Worm (Caenorhabditis elegans): ENCODE data around the gene fmil-1.

Gene fmil-1

ce11 chrIV:3668603-3669002, at the start of gene fmil-1:
Gene fmil-1, minus strand, starts transcription at chrIV:3668703.
- TF ChIP-seq ceh-18 (tag; optimal IDR thresholded peaks at IDR 0.05) = no peak
- TF ChIP-seq ceh-48 (tag; optimal IDR thresholded peaks at IDR 0.05) = no peak
- no peak for TF ChIP-seq ref-2 (tag; optimal IDR thresholded peaks at IDR 0.05)
- no peak for TF ChIP-seq ama-1 (optimal IDR thresholded peaks at IDR 0.05)
- TF ChIP-seq dmd-4 (tag; optimal IDR thresholded peaks at IDR 0.05; ENCODE audit: borderline replicate concordance) = no peak
- no peak for TF ChIP-seq tbx-2 (tag; optimal IDR thresholded peaks at IDR 0.05)
- TF ChIP-seq unc-86 (tag; optimal IDR thresholded peaks at IDR 0.05) = no peak
- TF ChIP-seq ttx-3 (tag; optimal IDR thresholded peaks at IDR 0.05) = no peak
- TF ChIP-seq ztf-16 (tag; optimal IDR thresholded peaks at IDR 0.05) = no peak
- TF ChIP-seq ceh-30 (tag; optimal IDR thresholded peaks at IDR 0.05) = no peak
- no peak for TF ChIP-seq pros-1 (tag; optimal IDR thresholded peaks at IDR 0.05)
- no peak for TF ChIP-seq ceh-2 (tag; optimal IDR thresholded peaks at IDR 0.05)
- TF ChIP-seq hlh-8 (tag; optimal IDR thresholded peaks at IDR 0.05) = no peak
- no peak for TF ChIP-seq ceh-14 (tag; optimal IDR thresholded peaks at IDR 0.05)
- no peak for TF ChIP-seq K02D7.2 (tag; optimal IDR thresholded peaks at IDR 0.05)
- no peak for TF ChIP-seq ceh-34 (tag; optimal IDR thresholded peaks at IDR 0.05)

ce11 chrIV:3710737-3711136, 42.2 kb upstream of the fmil-1 start:
- TF ChIP-seq mec-3 (tag; optimal IDR thresholded peaks at IDR 0.05; ENCODE audit: borderline replicate concordance) = no peak
- TF ChIP-seq hlh-15 (tag; optimal IDR thresholded peaks at IDR 0.05) = no peak
- no peak for TF ChIP-seq ceh-30 (tag; optimal IDR thresholded peaks at IDR 0.05)
- TF ChIP-seq ceh-9 (tag; optimal IDR thresholded peaks at IDR 0.05) = no peak
- no peak for TF ChIP-seq elt-2 (tag; optimal IDR thresholded peaks at IDR 0.05)
- no peak for TF ChIP-seq elt-4 (tag; optimal IDR thresholded peaks at IDR 0.05)
- no peak for TF ChIP-seq madf-2 (tag; optimal IDR thresholded peaks at IDR 0.05)
- no peak for TF ChIP-seq T23F11.4 (GFP tag; optimal IDR thresholded peaks at IDR 0.05)
- TF ChIP-seq sox-2 (GFP tag; IDR thresholded peaks at IDR 0.05) = no peak
- TF ChIP-seq F13H6.1 (tag; optimal IDR thresholded peaks at IDR 0.05) = no peak
- TF ChIP-seq pha-4 (tag; optimal IDR thresholded peaks at IDR 0.05) = no peak
- no peak for TF ChIP-seq fax-1 (tag; optimal IDR thresholded peaks at IDR 0.05)
- no peak for TF ChIP-seq hlh-8 (tag; optimal IDR thresholded peaks at IDR 0.05)

- no peak for TF ChIP-seq madf-2 (tag; optimal IDR thresholded peaks at IDR 0.05)
- no peak for TF ChIP-seq eyg-1 (tag; optimal IDR thresholded peaks at IDR 0.05)
- no peak for TF ChIP-seq unc-55 (GFP tag; optimal IDR thresholded peaks at IDR 0.05)
- TF ChIP-seq tbx-2 (tag; optimal IDR thresholded peaks at IDR 0.05) = no peak
- no peak for TF ChIP-seq ceh-31 (tag; optimal IDR thresholded peaks at IDR 0.05)
These were observed 40.7 kb upstream of the fmil-1 start, which contains the start of gene Y37E11AL.1 for ce11 chrIV:3709200-3709599. Gene Y37E11AL.1, plus strand, starts transcription at chrIV:3709500.

- TF ChIP-seq lim-6 (tag; optimal IDR thresholded peaks at IDR 0.05) (no peak), ceh-24 (tag; optimal IDR thresholded peaks at IDR 0.05) (no peak), sox-4 (tag; optimal IDR thresholded peaks at IDR 0.05) (no peak), ceh-34 (tag; optimal IDR thresholded peaks at IDR 0.05) (no peak), pha-4 (tag; optimal IDR thresholded peaks at IDR 0.05) (no peak), pqm-1 (tag; optimal IDR thresholded peaks at IDR 0.05) (no peak)
These were observed 33.4 kb upstream of the fmil-1 start, which contains the start of gene Y37E11AL.12 for ce11 chrIV:3701892-3702291. Gene Y37E11AL.12, minus strand, starts transcription at chrIV:3701992.

ce11 chrIV:3700554-3700953, 32.1 kb upstream of the fmil-1 start, which contains the start of gene Y37E11AL.9:
Gene Y37E11AL.9, minus strand, starts transcription at chrIV:3700654.
- no peak for TF ChIP-seq ceh-14 (tag; optimal IDR thresholded peaks at IDR 0.05)
- no peak for TF ChIP-seq pqm-1 (tag; optimal IDR thresholded peaks at IDR 0.05)
- TF ChIP-seq C38D4.7 (GFP tag; optimal IDR thresholded peaks at IDR 0.05) = no peak
- TF ChIP-seq ceh-9 (tag; optimal IDR thresholded peaks at IDR 0.05) = no peak
- TF ChIP-seq elt-2 (tag; optimal IDR thresholded peaks at IDR 0.05) = no peak
- TF ChIP-seq ceh-31 (tag; optimal IDR thresholded peaks at IDR 0.05) = no peak
- TF ChIP-seq nhr-11 (tag; optimal IDR thresholded peaks at IDR 0.05) = no peak
- TF ChIP-seq madf-2 (tag; optimal IDR thresholded peaks at IDR 0.05) = no peak
- TF ChIP-seq C08G9.2 (tag; optimal IDR thresholded peaks at IDR 0.05) = no peak
- no peak for TF ChIP-seq ahr-1 (tag; optimal IDR thresholded peaks at IDR 0.05)
- TF ChIP-seq hlh-6 (tag; optimal IDR thresholded peaks at IDR 0.05) = no peak
- no peak for TF ChIP-seq ceh-6 (GFP tag; optimal IDR thresholded peaks at IDR 0.05)
- TF ChIP-seq mec-3 (tag; optimal IDR thresholded peaks at IDR 0.05; ENCODE audit: borderline replicate concordance) = no peak
- TF ChIP-seq ceh-45 (GFP tag; IDR thresholded peaks at IDR 0.05) = no peak
- TF ChIP-seq sox-2 (GFP tag; IDR thresholded peaks at IDR 0.05) = no peak
- TF ChIP-seq odd-2 (tag; optimal IDR thresholded peaks at IDR 0.05) = no peak
- TF ChIP-seq che-1 (tag; optimal IDR thresholded peaks at IDR 0.05) = no peak
- no peak for TF ChIP-seq ets-4 (tag; optimal IDR thresholded peaks at IDR 0.05)
- no peak for TF ChIP-seq dve-1 (tag; optimal IDR thresholded peaks at IDR 0.05)
